Worm (Caenorhabditis elegans): ENCODE measurements around the gene T21D12.14.

The T21D12.14 gene

DNA sequence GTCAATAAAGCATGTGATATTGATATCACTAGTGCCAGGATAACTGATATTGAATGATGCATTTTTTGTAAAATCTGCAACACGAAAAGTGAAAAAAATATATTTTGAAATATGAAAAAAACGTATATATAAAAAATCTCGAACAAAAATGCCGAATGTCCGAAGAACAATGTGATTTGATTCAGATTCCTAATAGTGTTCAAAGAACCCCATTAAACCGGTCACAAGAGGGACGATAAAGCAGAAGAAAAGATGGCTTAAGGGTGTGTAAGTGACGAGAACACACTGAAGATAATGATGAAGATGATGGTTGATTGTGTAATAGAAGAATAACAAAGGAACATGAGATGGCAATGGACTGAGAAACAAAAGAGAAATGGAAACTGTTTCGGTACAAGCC, at the start of gene T21D12.14:
TSS of gene T21D12.14 (minus strand) at position 101 of the 400 bp plus-strand sequence.
- TF ChIP-seq lin-15B (tag; optimal IDR thresholded peaks at IDR 0.05) (no peak), nhr-25 (tag; optimal IDR thresholded peaks at IDR 0.05) (peak; percentile 1)

DNA sequence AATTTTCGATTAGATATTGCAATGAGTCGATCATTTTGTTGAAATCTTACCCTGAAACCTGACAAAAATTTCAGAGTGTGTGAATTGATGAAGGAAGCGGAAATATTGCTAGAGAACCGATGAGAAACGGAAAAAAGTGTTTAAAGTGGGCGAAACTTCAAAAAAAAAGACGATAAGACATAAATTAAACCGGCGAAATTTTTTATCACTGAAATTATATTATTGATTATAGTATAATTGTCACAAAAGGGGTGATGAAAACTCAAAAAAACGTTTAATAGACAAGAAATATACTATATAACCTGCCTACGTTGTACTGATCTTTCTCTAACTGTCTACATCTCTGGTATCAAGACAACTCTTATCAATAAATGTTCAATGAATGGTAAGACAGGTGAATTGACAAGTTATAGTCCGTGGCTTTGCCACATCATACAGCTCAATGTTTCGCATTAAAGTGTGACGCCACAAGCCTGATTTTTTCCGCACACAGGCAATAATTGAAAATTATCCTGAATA, 49.3 kb upstream of the T21D12.14 start, which contains the start of gene pxmp-4:
TSS of gene pxmp-4 (minus strand) at position 51 of the 519 bp plus-strand sequence.
- TF ChIP-seq nhr-237 (tag; optimal IDR thresholded peaks at IDR 0.05) (no peak), ceh-82 (tag; optimal IDR thresholded peaks at IDR 0.05) (no peak), ama-1 (optimal IDR thresholded peaks at IDR 0.05) (no peak), eor-1 (tag; optimal IDR thresholded peaks at IDR 0.05) (no peak), nhr-23 (tag; optimal IDR thresholded peaks at IDR 0.05) (no peak), jun-1 (tag; optimal IDR thresholded peaks at IDR 0.05) (no peak), unc-39 (tag; optimal IDR thresholded peaks at IDR 0.05) (no peak), unc-62 (GFP tag; optimal IDR thresholded peaks at IDR 0.05) (no peak), fos-1 (tag; optimal IDR thresholded peaks at IDR 0.05) (no peak), ceh-28 (tag; optimal IDR thresholded peaks at IDR 0.05) (peak; percentile 10), ceh-16 (tag; optimal IDR thresholded peaks at IDR 0.05) (no peak), pqm-1 (tag; optimal IDR thresholded peaks at IDR 0.05) (peak; percentile 64), ztf-4 (tag; optimal IDR thresholded peaks at IDR 0.05) (no peak), lin-15B (tag; optimal IDR thresholded peaks at IDR 0.05) (no peak), ceh-9 (tag; optimal IDR thresholded peaks at IDR 0.05) (no peak), egl-5 (tag; optimal IDR thresholded peaks at IDR 0.05) (no peak), egl-27 (tag; optimal IDR thresholded peaks at IDR 0.05) (no peak), nhr-11 (tag; optimal IDR thresholded peaks at IDR 0.05) (no peak), nhr-43 (tag; optimal IDR thresholded peaks at IDR 0.05; ENCODE audit: poor library complexity, severe bottlenecking) (no peak), tbx-2 (tag; optimal IDR thresholded peaks at IDR 0.05) (no peak), elt-2 (tag; optimal IDR thresholded peaks at IDR 0.05) (peak; percentile 80), skn-1 (tag; optimal IDR thresholded peaks at IDR 0.05) (no peak), nhr-12 (tag; optimal IDR thresholded peaks at IDR 0.05) (no peak), elt-3 (tag; optimal IDR thresholded peaks at IDR 0.05) (no peak), mdl-1 (tag; optimal IDR thresholded peaks at IDR 0.05) (no peak), snpc-4 (tag; optimal IDR thresholded peaks at IDR 0.05) (no peak)

- TF ChIP-seq hmg-11 (tag; optimal IDR thresholded peaks at IDR 0.05) (no peak), nhr-76 (tag; optimal IDR thresholded peaks at IDR 0.05) (no peak), egl-5 (tag; optimal IDR thresholded peaks at IDR 0.05) (no peak), ceh-16 (tag; optimal IDR thresholded peaks at IDR 0.05) (no peak), lsy-12 (tag; optimal IDR thresholded peaks at IDR 0.05) (no peak), lin-39 (tag; optimal IDR thresholded peaks at IDR 0.05) (no peak), aly-2 (tag; optimal IDR thresholded peaks at IDR 0.05) (no peak), zag-1 (tag; optimal IDR thresholded peaks at IDR 0.05) (no peak), ceh-82 (tag; optimal IDR thresholded peaks at IDR 0.05) (no peak), nhr-237 (tag; optimal IDR thresholded peaks at IDR 0.05) (no peak), fos-1 (tag; optimal IDR thresholded peaks at IDR 0.05) (no peak), R02D3.7 (tag; optimal IDR thresholded peaks at IDR 0.05) (no peak), snpc-4 (tag; optimal IDR thresholded peaks at IDR 0.05) (no peak), unc-62 (GFP tag; optimal IDR thresholded peaks at IDR 0.05) (no peak), eor-1 (tag; optimal IDR thresholded peaks at IDR 0.05) (no peak), fkh-2 (tag; optimal IDR thresholded peaks at IDR 0.05) (no peak), nhr-23 (tag; optimal IDR thresholded peaks at IDR 0.05) (no peak), unc-39 (tag; optimal IDR thresholded peaks at IDR 0.05) (no peak), fkh-10 (GFP tag; optimal IDR thresholded peaks at IDR 0.05) (no peak)
Observed at ce11 chrIV:330523-330922, 42.6 kb upstream of the T21D12.14 start, which contains the start of gene F18F11.4. Gene F18F11.4, plus strand, starts transcription at chrIV:330823.

- TF ChIP-seq sea-2 (GFP tag; optimal IDR thresholded peaks at IDR 0.05): no peak
- TF ChIP-seq ztf-4 (tag; optimal IDR thresholded peaks at IDR 0.05): no peak
- no peak for TF ChIP-seq ceh-82 (tag; optimal IDR thresholded peaks at IDR 0.05)
- TF ChIP-seq ceh-28 (tag; optimal IDR thresholded peaks at IDR 0.05): peak; percentile 16
- TF ChIP-seq nhr-23 (tag; optimal IDR thresholded peaks at IDR 0.05): peak; percentile 49
- TF ChIP-seq elt-3 (tag; optimal IDR thresholded peaks at IDR 0.05): no peak
- no peak for TF ChIP-seq nfya-1 (tag; optimal IDR thresholded peaks at IDR 0.05; ENCODE audit: insufficient read depth)
- TF ChIP-seq aly-2 (tag; optimal IDR thresholded peaks at IDR 0.05): no peak
- TF ChIP-seq ZK546.5 (tag; optimal IDR thresholded peaks at IDR 0.05): no peak
- no peak for TF ChIP-seq ztf-11 (tag; optimal IDR thresholded peaks at IDR 0.05)
- TF ChIP-seq eor-1 (tag; optimal IDR thresholded peaks at IDR 0.05): no peak
- TF ChIP-seq unc-62 (GFP tag; optimal IDR thresholded peaks at IDR 0.05): no peak
Observed at ce11 chrIV:326564-327070, 38.7 kb upstream of the T21D12.14 start, which contains the start of gene col-101. Gene col-101, minus strand, starts transcription at chrIV:327020.
